Fruit fly (Drosophila melanogaster) whole organism, embryonic: ENCODE results near the gene baf.
A peak's percentile ranks its signal among the peaks of the same experiment; 100 is the strongest.

Experiments
- Atf3 ChIP-seq: fragments of 200-800 bp; sonication (Bioruptor generic); optimal IDR thresholded peaks from 3 replicates; lab custom pipeline; 2016; ENCODE audit warnings: missing biosample characterization, missing genetic modification characterization
- B-H1 ChIP-seq: fragments of 200-800 bp; sonication (Bioruptor generic); IDR thresholded peaks from 3 replicates; pipeline ENCODE4 v1.3.6; 2022; ENCODE audit warnings: missing biosample characterization, missing genetic modification characterization
- CG10959 ChIP-seq: fragments of 200-800 bp; sonication (Bioruptor generic); IDR thresholded peaks from 2 replicates; pipeline ENCODE4 v1.3.6; 2022; ENCODE audit warnings: missing biosample characterization, missing genetic modification characterization
- CG12236 ChIP-seq: fragments of 200-800 bp; sonication (Bioruptor generic); optimal IDR thresholded peaks from 2 replicates; lab custom pipeline; 2016; ENCODE audit warnings: missing biosample characterization, missing genetic modification characterization
- CG12769 ChIP-seq: fragments of 200-800 bp; sonication (Bioruptor generic); optimal IDR thresholded peaks from 2 replicates; lab custom pipeline; 2019; ENCODE audit warnings: missing biosample characterization, mild to moderate bottlenecking, missing genetic modification characterization, moderate library complexity
- CG14441 ChIP-seq: fragments of 200-800 bp; sonication (Bioruptor generic); IDR thresholded peaks from 2 replicates; pipeline ENCODE4 v1.3.6; 2022; ENCODE audit warnings: missing biosample characterization, missing genetic modification characterization
- CG15073 ChIP-seq: fragments of 200-800 bp; sonication (Bioruptor generic); optimal IDR thresholded peaks from 2 replicates; lab custom pipeline; 2016; ENCODE audit warnings: missing biosample characterization, missing genetic modification characterization
- CG16779 ChIP-seq: fragments of 200-800 bp; sonication (Bioruptor generic); IDR thresholded peaks from 2 replicates; pipeline ENCODE4 v1.3.6; 2022; ENCODE audit warnings: missing biosample characterization, missing genetic modification characterization
- CG2199 ChIP-seq: fragments of 200-800 bp; sonication (Bioruptor generic); IDR thresholded peaks from 3 replicates; pipeline ENCODE4 v1.3.6; 2022; ENCODE audit warnings: missing biosample characterization, missing genetic modification characterization
- CG6654 ChIP-seq: fragments of 200-800 bp; sonication (Bioruptor generic); optimal IDR thresholded peaks from 2 replicates; lab custom pipeline; 2017; ENCODE audit warnings: missing biosample characterization, mild to moderate bottlenecking, missing genetic modification characterization
- CG7963 ChIP-seq: fragments of 200-800 bp; sonication (Bioruptor generic); IDR thresholded peaks from 3 replicates; pipeline ENCODE4 v1.3.6; 2022; ENCODE audit warnings: missing biosample characterization, missing genetic modification characterization; ENCODE audit not compliant: partially characterized antibody
- CHES-1-like ChIP-seq: fragments of 200-800 bp; sonication (Bioruptor generic); optimal IDR thresholded peaks from 2 replicates; lab custom pipeline; 2016; ENCODE audit warnings: missing biosample characterization, missing genetic modification characterization
- Camta ChIP-seq: fragments of 200-800 bp; sonication (Bioruptor generic); optimal IDR thresholded peaks from 2 replicates; lab custom pipeline; 2016; ENCODE audit warnings: missing biosample characterization, missing genetic modification characterization
- Dad ChIP-seq: fragments of 200-800 bp; sonication (Bioruptor generic); optimal IDR thresholded peaks from 3 replicates; lab custom pipeline; 2016; ENCODE audit warnings: missing biosample characterization, missing genetic modification characterization
- HHEX ChIP-seq: fragments of 200-800 bp; sonication (Bioruptor generic); optimal IDR thresholded peaks from 3 replicates; lab custom pipeline; 2017; ENCODE audit warnings: missing biosample characterization, mild to moderate bottlenecking, missing genetic modification characterization, missing genetic modification reagents
- HLH54F ChIP-seq: fragments of 200-800 bp; sonication (Bioruptor generic); optimal IDR thresholded peaks from 3 replicates; lab custom pipeline; 2016; ENCODE audit warnings: missing biosample characterization, missing genetic modification characterization
- HmgD ChIP-seq: fragments of 200-800 bp; sonication (Bioruptor generic); optimal IDR thresholded peaks from 3 replicates; lab custom pipeline; 2016; ENCODE audit warnings: missing biosample characterization, missing genetic modification characterization
- HmgZ ChIP-seq: fragments of 200-800 bp; sonication (Bioruptor generic); optimal IDR thresholded peaks from 2 replicates; lab custom pipeline; 2018; ENCODE audit warnings: missing biosample characterization, mild to moderate bottlenecking, missing genetic modification characterization
- MTF-1 ChIP-seq: fragments of 200-800 bp; sonication (Bioruptor generic); optimal IDR thresholded peaks from 2 replicates; lab custom pipeline; 2018; ENCODE audit warnings: missing biosample characterization, mild to moderate bottlenecking, missing genetic modification characterization, borderline replicate concordance
- Max ChIP-seq: fragments of 200-800 bp; sonication (Bioruptor generic); optimal IDR thresholded peaks from 2 replicates; lab custom pipeline; 2016; ENCODE audit warnings: missing biosample characterization, mild to moderate bottlenecking, missing genetic modification characterization
- NFAT ChIP-seq: fragments of 200-800 bp; sonication (Bioruptor generic); IDR thresholded peaks from 2 replicates; pipeline ENCODE4 v1.3.6; 2022; ENCODE audit warnings: missing biosample characterization, missing genetic modification characterization
- Nf-YA ChIP-seq: fragments of 200-800 bp; sonication (Bioruptor generic); IDR thresholded peaks from 2 replicates; pipeline ENCODE4 v1.3.6; 2022; ENCODE audit warnings: missing biosample characterization, missing genetic modification characterization
- NfI ChIP-seq: fragments of 200-800 bp; sonication (Bioruptor generic); optimal IDR thresholded peaks from 3 replicates; lab custom pipeline; 2018; ENCODE audit warnings: missing biosample characterization, mild to moderate bottlenecking, missing genetic modification characterization, moderate library complexity
- Rx ChIP-seq: fragments of 200-800 bp; sonication (Bioruptor generic); IDR thresholded peaks from 2 replicates; pipeline ENCODE4 v1.3.6; 2022; ENCODE audit warnings: missing biosample characterization, missing genetic modification characterization
- Scr ChIP-seq: fragments of 200-800 bp; sonication (Bioruptor generic); IDR thresholded peaks from 2 replicates; pipeline ENCODE4 v1.3.6; 2022; ENCODE audit warnings: missing biosample characterization, missing genetic modification characterization; ENCODE audit not compliant: partially characterized antibody
- Usf ChIP-seq: fragments of 200-800 bp; sonication (Bioruptor generic); optimal IDR thresholded peaks from 2 replicates; lab custom pipeline; 2017; ENCODE audit warnings: missing genotype, missing biosample characterization, missing genetic modification characterization
- YL-1 ChIP-seq: fragments of 200-800 bp; sonication (Bioruptor generic); optimal IDR thresholded peaks from 3 replicates; lab custom pipeline; 2017; ENCODE audit warnings: missing biosample characterization, mild to moderate bottlenecking, missing genetic modification characterization
- al ChIP-seq: fragments of 200-800 bp; sonication (Bioruptor generic); IDR thresholded peaks from 2 replicates; pipeline ENCODE4 v1.3.6; 2022; ENCODE audit warnings: missing biosample characterization, missing genetic modification characterization
- amos ChIP-seq: fragments of 200-800 bp; sonication (Bioruptor generic); IDR thresholded peaks from 2 replicates; pipeline ENCODE4 v1.3.6; 2022; ENCODE audit warnings: missing biosample characterization, missing genetic modification characterization; ENCODE audit not compliant: partially characterized antibody
- bab2 ChIP-seq: fragments of 200-800 bp; sonication (Bioruptor generic); optimal IDR thresholded peaks from 2 replicates; lab custom pipeline; 2016; ENCODE audit warnings: missing biosample characterization, missing genetic modification characterization
- chif ChIP-seq, 2 experiments: fragments of 200-800 bp; sonication (Bioruptor generic); optimal IDR thresholded peaks; 3 replicates each; lab custom pipeline; 2016; ENCODE audit warnings: missing biosample characterization in 2 of 2, missing genetic modification characterization in 2 of 2
- dmrt11E ChIP-seq: fragments of 200-800 bp; sonication (Bioruptor generic); optimal IDR thresholded peaks from 3 replicates; lab custom pipeline; 2018; ENCODE audit warnings: missing biosample characterization, mild to moderate bottlenecking, missing genetic modification characterization, moderate library complexity
- dpn ChIP-seq, 2 experiments: fragments of 200-800 bp; sonication (Bioruptor generic); optimal IDR thresholded peaks; 3 replicates each; lab custom pipeline; 2016; ENCODE audit warnings: missing biosample characterization in 2 of 2, missing genetic modification characterization in 2 of 2
- emc ChIP-seq: fragments of 200-800 bp; sonication (Bioruptor generic); optimal IDR thresholded peaks from 2 replicates; lab custom pipeline; 2016; ENCODE audit warnings: missing biosample characterization, missing genetic modification characterization
- en ChIP-seq: fragments of 200-800 bp; sonication (Bioruptor generic); optimal IDR thresholded peaks from 2 replicates; lab custom pipeline; 2016; ENCODE audit warnings: missing biosample characterization, missing genetic modification characterization
- eve ChIP-seq, 2 experiments: fragments of >200 bp; optimal IDR thresholded peaks; 2 replicates each; lab custom pipeline; 2017; ENCODE audit warnings: missing biosample characterization in 2 of 2, missing genetic modification characterization in 2 of 2
- gsb-n ChIP-seq: fragments of 200-800 bp; sonication (Bioruptor generic); optimal IDR thresholded peaks from 3 replicates; lab custom pipeline; 2018; ENCODE audit warnings: missing biosample characterization, mild to moderate bottlenecking, missing genetic modification characterization
- h ChIP-seq: fragments of >200 bp; optimal IDR thresholded peaks from 2 replicates; lab custom pipeline; 2017
- kay ChIP-seq: fragments of 200-800 bp; sonication (Bioruptor generic); optimal IDR thresholded peaks from 2 replicates; lab custom pipeline; 2016; ENCODE audit warnings: missing biosample characterization, missing genetic modification characterization
- mam ChIP-seq: fragments of 200-800 bp; sonication (Bioruptor generic); optimal IDR thresholded peaks from 3 replicates; lab custom pipeline; 2016; ENCODE audit warnings: missing biosample characterization, missing genetic modification characterization
- mld ChIP-seq: fragments of 200-800 bp; sonication (Bioruptor generic); IDR thresholded peaks from 3 replicates; pipeline ENCODE4 v1.3.6; 2022; ENCODE audit warnings: missing biosample characterization, missing genetic modification characterization; ENCODE audit not compliant: partially characterized antibody
- nmo ChIP-seq: fragments of 200-800 bp; sonication (Bioruptor generic); optimal IDR thresholded peaks from 2 replicates; lab custom pipeline; 2018; ENCODE audit warnings: missing biosample characterization, mild to moderate bottlenecking, missing genetic modification characterization, moderate library complexity
- onecut ChIP-seq: fragments of 200-800 bp; sonication (Bioruptor generic); IDR thresholded peaks from 2 replicates; pipeline ENCODE4 v1.3.6; 2022; ENCODE audit warnings: missing biosample characterization, missing genetic modification characterization
- org-1 ChIP-seq: fragments of 200-800 bp; sonication (Bioruptor generic); optimal IDR thresholded peaks from 2 replicates; lab custom pipeline; 2017; ENCODE audit warnings: missing biosample characterization, missing genetic modification characterization
- pfk ChIP-seq: fragments of 200-800 bp; sonication (Bioruptor generic); optimal IDR thresholded peaks from 2 replicates; lab custom pipeline; 2018; ENCODE audit warnings: missing biosample characterization, mild to moderate bottlenecking, missing genetic modification characterization, moderate library complexity
- pita ChIP-seq: fragments of 200-800 bp; sonication (Bioruptor generic); optimal IDR thresholded peaks from 2 replicates; lab custom pipeline; 2017; ENCODE audit warnings: missing biosample characterization, mild to moderate bottlenecking, missing genetic modification characterization
- schlank ChIP-seq: fragments of 200-800 bp; sonication (Bioruptor generic); optimal IDR thresholded peaks from 2 replicates; lab custom pipeline; 2018; ENCODE audit warnings: missing biosample characterization, mild to moderate bottlenecking, missing genetic modification characterization
- ttk ChIP-seq: fragments of 200-800 bp; sonication (Bioruptor generic); IDR thresholded peaks from 2 replicates; pipeline ENCODE4 v2.1.2; 2022; ENCODE audit warnings: missing biosample characterization, missing genetic modification characterization
- tup ChIP-seq: fragments of 200-800 bp; sonication (Bioruptor generic); optimal IDR thresholded peaks from 2 replicates; lab custom pipeline; 2016; ENCODE audit warnings: missing biosample characterization, mild to moderate bottlenecking, missing genetic modification characterization, moderate library complexity
- wek ChIP-seq: fragments of 200-800 bp; sonication (Bioruptor generic); optimal IDR thresholded peaks from 3 replicates; lab custom pipeline; 2018; ENCODE audit warnings: missing biosample characterization, mild to moderate bottlenecking, missing genetic modification characterization, moderate library complexity
- zen ChIP-seq: fragments of 200-800 bp; sonication (Bioruptor generic); optimal IDR thresholded peaks from 3 replicates; lab custom pipeline; 2018; ENCODE audit warnings: missing biosample characterization, mild to moderate bottlenecking, missing genetic modification characterization, moderate library complexity

Gene baf

dm6 chr2L:7984059-7984800 is 45.0 kb upstream of the baf start, which contains the start of gene Snoo (continued):
- TF ChIP-seq Nf-YA (GFP tag; lab: Robert Waterston, UW) = no peak
- no peak for TF ChIP-seq Atf3 (GFP tag; lab: Kevin White, UChicago)
- peak; percentile 47 for TF ChIP-seq HmgZ (tag; lab: Kevin White, UChicago)
- TF ChIP-seq CG16779 (GFP tag; lab: Robert Waterston, UW) = peak; percentile 7; the same call in 1 of the 2 replicates
- no peak for TF ChIP-seq chif (GFP tag; optimal IDR thresholded peaks at IDR 0.05; lab: Kevin White, UChicago)
- no peak for TF ChIP-seq org-1
- TF ChIP-seq NfI (GFP tag; lab: Kevin White, UChicago) = peak; percentile 20
- TF ChIP-seq amos = peak; percentile 23; the same call in 1 of the 2 replicates
- TF ChIP-seq mam (GFP tag; lab: Kevin White, UChicago) = no peak
- TF ChIP-seq mld (GFP tag; lab: Robert Waterston, UW) = no peak
- no peak for TF ChIP-seq CG10959 (GFP tag; lab: Robert Waterston, UW)
- TF ChIP-seq HLH54F = no peak
- no peak for TF ChIP-seq kay (GFP tag; lab: Kevin White, UChicago)
- no peak for TF ChIP-seq pfk (GFP tag; lab: Kevin White, UChicago)
- TF ChIP-seq NFAT = no peak
- no peak for TF ChIP-seq al (GFP tag; lab: Robert Waterston, UW)
- no peak for TF ChIP-seq CG6654 (GFP tag; lab: Kevin White, UChicago)
- TF ChIP-seq en (GFP tag; lab: Kevin White, UChicago) = no peak
- peak in 1 of 2 experiments; percentile 43 for TF ChIP-seq eve (GFP tag; optimal IDR thresholded peaks at IDR 0.05; lab: Kevin White, UChicago)
- TF ChIP-seq HmgD (GFP tag; lab: Kevin White, UChicago) = no peak
- TF ChIP-seq dpn (GFP tag; optimal IDR thresholded peaks at IDR 0.05; lab: Kevin White, UChicago) = no peak
- no peak for TF ChIP-seq schlank (tag; lab: Kevin White, UChicago)
- TF ChIP-seq zen (tag; lab: Kevin White, UChicago) = no peak
- no peak for TF ChIP-seq bab2 (GFP tag; lab: Kevin White, UChicago)
- TF ChIP-seq ttk (GFP tag; lab: Robert Waterston, UW) = no peak
- TF ChIP-seq dmrt11E = no peak
- no peak for TF ChIP-seq wek (GFP tag; lab: Kevin White, UChicago)
- no peak for TF ChIP-seq nmo (GFP tag; lab: Kevin White, UChicago)
- no peak for TF ChIP-seq CHES-1-like (GFP tag; lab: Kevin White, UChicago)
- no peak for TF ChIP-seq Camta
- TF ChIP-seq MTF-1 (GFP tag; lab: Kevin White, UChicago) = no peak
- no peak for TF ChIP-seq Dad (GFP tag; lab: Kevin White, UChicago)
- no peak for TF ChIP-seq Usf (GFP tag; lab: Kevin White, UChicago)
- peak; percentile 16; the same call in 1 of the 2 replicates for TF ChIP-seq Scr (GFP tag; lab: Robert Waterston, UW)
- TF ChIP-seq Max (GFP tag; lab: Kevin White, UChicago) = no peak
- TF ChIP-seq CG14441 (GFP tag; lab: Robert Waterston, UW) = no peak
- TF ChIP-seq onecut (GFP tag; lab: Robert Waterston, UW) = peak; percentile 17; the same call in 1 of the 2 replicates
- no peak for TF ChIP-seq pita (GFP tag; lab: Kevin White, UChicago)
- no peak for TF ChIP-seq CG15073 (GFP tag; lab: Kevin White, UChicago)
- no peak for TF ChIP-seq HHEX (GFP tag; lab: Kevin White, UChicago)
- no peak for TF ChIP-seq gsb-n (tag; lab: Kevin White, UChicago)
- no peak for TF ChIP-seq h (lab: Kevin White, UChicago)
- TF ChIP-seq CG12769 = no peak
- TF ChIP-seq CG7963 (GFP tag; lab: Robert Waterston, UW) = no peak
- TF ChIP-seq emc (GFP tag; lab: Kevin White, UChicago) = no peak
- TF ChIP-seq tup (GFP tag; lab: Kevin White, UChicago) = no peak
- TF ChIP-seq Rx (GFP tag; lab: Robert Waterston, UW) = no peak
- TF ChIP-seq YL-1 = no peak
- TF ChIP-seq B-H1 (GFP tag; lab: Robert Waterston, UW) = no peak
- no peak for TF ChIP-seq CG2199
- TF ChIP-seq CG12236 = no peak
